Worm (Caenorhabditis elegans): Measurements from ENCODE around the gene asb-1.

ce11 chrIII:4643262-4643661 is 47.6 kb upstream of the asb-1 start, which contains the start of gene pfas-1:
- no peak for TF ChIP-seq ets-7 (tag; optimal IDR thresholded peaks at IDR 0.05)
- no peak for TF ChIP-seq scrt-1 (GFP tag; IDR thresholded peaks at IDR 0.05)
